Worm (Caenorhabditis elegans) whole organism, L4 larva: ENCODE results near the gene Y82E9BL.5.

ENCODE experiments used
- Y48G9A.11 ChIP-seq: fragments of 200-800 bp; sonication (Bioruptor generic); IDR thresholded peaks from 2 replicates; pipeline ENCODE4 v1.3.6; 2022; ENCODE audit warnings: missing genetic modification reagents, missing genetic modification characterization, missing compliant biosample characterization
- Y75B8A.6 ChIP-seq: fragments of 200-800 bp; sonication (Bioruptor generic); IDR thresholded peaks from 2 replicates; pipeline ENCODE4 v1.3.6; 2022; ENCODE audit warnings: missing genetic modification reagents, missing genetic modification characterization, missing compliant biosample characterization
- ZK546.5 ChIP-seq, 2 experiments: sonication (generic microtip); optimal IDR thresholded peaks; 2 replicates each; lab custom pipeline; 2017; ENCODE audit warnings: missing biosample characterization in 2 of 2, missing genetic modification characterization in 2 of 2
- aha-1 ChIP-seq: fragments of 150-350 bp; peaks from one replicate; lab custom pipeline; 2014; ENCODE audit warnings: missing biosample characterization, missing genetic modification characterization
- aly-2 ChIP-seq: sonication (generic microtip); optimal IDR thresholded peaks from 2 replicates; lab custom pipeline; 2018; ENCODE audit warnings: missing biosample characterization, missing genetic modification characterization
- attf-4 ChIP-seq: sonication (generic microtip); optimal IDR thresholded peaks from 3 replicates; lab custom pipeline; 2017; ENCODE audit warnings: missing biosample characterization, missing genetic modification characterization
- ceh-62 ChIP-seq: sonication (generic microtip); optimal IDR thresholded peaks from 2 replicates; lab custom pipeline; 2017; ENCODE audit warnings: missing biosample characterization, missing genetic modification characterization
- daf-16 ChIP-seq, 3 experiments: sonication (generic microtip); optimal IDR thresholded peaks; 2 replicates each; lab custom pipeline; 2016 to 2017; ENCODE audit warnings: missing genetic modification characterization in 3 of 3, missing genetic modification reagents in 3 of 3, mild to moderate bottlenecking in 2 of 3, missing compliant biosample characterization in 2 of 3, missing biosample characterization in 1 of 3, moderate library complexity in 1 of 3
- dmd-6 ChIP-seq: fragments of 200-800 bp; sonication (Bioruptor generic); IDR thresholded peaks from 2 replicates; pipeline ENCODE4 v1.3.6; 2022; ENCODE audit warnings: missing genetic modification reagents, missing genetic modification characterization, missing compliant biosample characterization
- dpl-1 ChIP-seq: fragments of 150-350 bp; optimal IDR thresholded peaks from 2 replicates; lab custom pipeline; 2014; ENCODE audit warnings: missing biosample characterization, missing genetic modification reagents, missing genetic modification characterization
- fkh-10 ChIP-seq: fragments of 150-350 bp; optimal IDR thresholded peaks from 2 replicates; lab custom pipeline; 2014; ENCODE audit warnings: missing biosample characterization, missing genetic modification reagents, missing genetic modification characterization
- fos-1 ChIP-seq: fragments of 150-350 bp; optimal IDR thresholded peaks from 2 replicates; lab custom pipeline; 2014; ENCODE audit warnings: missing biosample characterization, missing genetic modification characterization
- hif-1 ChIP-seq, 2 experiments: sonication (generic microtip); optimal IDR thresholded peaks; 2 replicates each; lab custom pipeline; 2016 to 2017; ENCODE audit warnings: missing compliant biosample characterization in 2 of 2, missing genetic modification characterization in 2 of 2, missing genetic modification reagents in 2 of 2, missing genotype in 2 of 2, mild to moderate bottlenecking in 1 of 2
- hlh-11 ChIP-seq: fragments of 200-800 bp; sonication (Bioruptor generic); optimal IDR thresholded peaks from 2 replicates; lab custom pipeline; 2018; ENCODE audit warnings: mild to moderate bottlenecking, missing genetic modification characterization, missing compliant biosample characterization
- hmg-1.1 ChIP-seq: fragments of 200-800 bp; sonication (Bioruptor generic); IDR thresholded peaks from 2 replicates; pipeline ENCODE4 v1.3.6; 2022; ENCODE audit warnings: missing genetic modification reagents, missing genetic modification characterization, missing compliant biosample characterization
- jun-1 ChIP-seq: fragments of 150-350 bp; optimal IDR thresholded peaks from 2 replicates; lab custom pipeline; 2014; ENCODE audit warnings: missing biosample characterization, missing genetic modification reagents, missing genetic modification characterization
- lin-29 ChIP-seq: fragments of 200-800 bp; sonication (Bioruptor generic); IDR thresholded peaks from 2 replicates; pipeline ENCODE4 v1.3.6; 2022; ENCODE audit warnings: missing genetic modification reagents, missing genetic modification characterization, missing compliant biosample characterization
- lin-38 ChIP-seq: fragments of 200-800 bp; sonication (Bioruptor generic); IDR thresholded peaks from 2 replicates; pipeline ENCODE4 v1.3.6; 2022; ENCODE audit warnings: missing genetic modification reagents, missing genetic modification characterization, missing compliant biosample characterization
- lsy-2 ChIP-seq, 2 experiments: fragments of 150-350 bp in 1 of 2; sonication (generic microtip) in 1 of 2; optimal IDR thresholded peaks; 2 replicates each; lab custom pipeline; 2014 to 2017; ENCODE audit warnings: missing biosample characterization in 2 of 2, missing genetic modification characterization in 2 of 2
- madf-5 ChIP-seq, 2 experiments: fragments of 200-800 bp; sonication (Bioruptor generic); IDR thresholded peaks; 2 replicates each; pipeline ENCODE4 v1.3.6; 2022; ENCODE audit warnings: missing compliant biosample characterization in 2 of 2, missing genetic modification characterization in 2 of 2
- mdt-29 ChIP-seq: fragments of 200-800 bp; sonication (Bioruptor generic); IDR thresholded peaks from 2 replicates; pipeline ENCODE4 v1.3.6; 2022; ENCODE audit warnings: missing genetic modification reagents, missing genetic modification characterization, missing compliant biosample characterization
- mxl-3 ChIP-seq: fragments of 200-800 bp; sonication (Bioruptor generic); optimal IDR thresholded peaks from 2 replicates; lab custom pipeline; 2018; ENCODE audit warnings: mild to moderate bottlenecking, missing genetic modification characterization, missing compliant biosample characterization
- nhr-10 ChIP-seq: fragments of 150-350 bp; optimal IDR thresholded peaks from 2 replicates; lab custom pipeline; 2014; ENCODE audit warnings: missing biosample characterization, missing genetic modification characterization
- nhr-25 ChIP-seq: sonication (generic microtip); optimal IDR thresholded peaks from 2 replicates; lab custom pipeline; 2017; ENCODE audit warnings: missing genetic modification characterization, mild to moderate bottlenecking, missing compliant biosample characterization, antibody characterized with exemption, moderate library complexity, borderline replicate concordance; ENCODE audit not compliant: insufficient read depth
- nhr-28 ChIP-seq: fragments of 150-350 bp; optimal IDR thresholded peaks from 2 replicates; lab custom pipeline; 2014; ENCODE audit warnings: missing biosample characterization, missing genetic modification characterization
- nhr-41 ChIP-seq: fragments of 200-800 bp; sonication (Bioruptor generic); IDR thresholded peaks from 2 replicates; pipeline ENCODE4 v1.3.6; 2022; ENCODE audit warnings: missing genetic modification reagents, missing genetic modification characterization, missing compliant biosample characterization
- nhr-42 ChIP-seq: fragments of 200-800 bp; sonication (Bioruptor generic); IDR thresholded peaks from 2 replicates; pipeline ENCODE4 v1.3.6; 2022; ENCODE audit warnings: missing genetic modification characterization, missing compliant biosample characterization
- nhr-48 ChIP-seq: sonication (generic microtip); optimal IDR thresholded peaks from 2 replicates; lab custom pipeline; 2016; ENCODE audit warnings: mild to moderate bottlenecking, missing genetic modification characterization, missing compliant biosample characterization
- nhr-6 ChIP-seq: fragments of 150-350 bp; optimal IDR thresholded peaks from 2 replicates; lab custom pipeline; 2014; ENCODE audit warnings: missing biosample characterization, missing genetic modification characterization
- nhr-77 ChIP-seq: fragments of 150-350 bp; optimal IDR thresholded peaks from 2 replicates; lab custom pipeline; 2014; ENCODE audit warnings: missing biosample characterization, missing genetic modification characterization
- php-3 ChIP-seq: fragments of 200-800 bp; sonication (Bioruptor generic); IDR thresholded peaks from 2 replicates; pipeline ENCODE4 v1.3.6; 2022; ENCODE audit warnings: missing genetic modification reagents, missing genetic modification characterization, missing compliant biosample characterization
- pqm-1 ChIP-seq: sonication (generic microtip); optimal IDR thresholded peaks from 2 replicates; lab custom pipeline; 2017; ENCODE audit warnings: missing biosample characterization, missing genetic modification characterization
- saeg-2 ChIP-seq: fragments of 200-800 bp; sonication (Bioruptor generic); IDR thresholded peaks from 2 replicates; pipeline ENCODE4 v1.3.6; 2022; ENCODE audit warnings: missing genetic modification reagents, missing genetic modification characterization, missing compliant biosample characterization
- spr-3 ChIP-seq: fragments of 200-800 bp; sonication (Bioruptor generic); optimal IDR thresholded peaks from 2 replicates; lab custom pipeline; 2018; ENCODE audit warnings: mild to moderate bottlenecking, missing genetic modification characterization, missing compliant biosample characterization
- tag-97 ChIP-seq: fragments of 200-800 bp; sonication (Bioruptor generic); IDR thresholded peaks from 2 replicates; pipeline ENCODE4 v1.3.6; 2022; ENCODE audit warnings: missing genetic modification characterization, missing compliant biosample characterization
- tra-1 ChIP-seq: fragments of 200-800 bp; sonication (Bioruptor generic); IDR thresholded peaks from 2 replicates; pipeline ENCODE4 v1.3.6; 2022; ENCODE audit warnings: missing genetic modification reagents, missing genetic modification characterization, missing compliant biosample characterization
- unc-130 ChIP-seq: sonication (generic microtip); optimal IDR thresholded peaks from 2 replicates; lab custom pipeline; 2016; ENCODE audit warnings: missing genetic modification reagents, missing genetic modification characterization, missing compliant biosample characterization
- unc-62 ChIP-seq, 3 experiments: fragments of 150-350 bp in 1 of 3; sonication (generic microtip); optimal IDR thresholded peaks in 2 of 3; peaks in 1 of 3; 1 replicate in 1 of 3; 2 replicates in 2 of 3; lab custom pipeline; 2014 to 2017; ENCODE audit warnings: missing biosample characterization in 3 of 3, missing genetic modification characterization in 3 of 3, missing genetic modification reagents in 3 of 3, missing genotype in 1 of 3
- zip-11 ChIP-seq: fragments of 200-800 bp; sonication (Bioruptor generic); IDR thresholded peaks from 2 replicates; pipeline ENCODE4 v1.3.6; 2022; ENCODE audit warnings: missing genetic modification characterization, missing compliant biosample characterization

The Y82E9BL.5 gene

ce11 chrIII:1384694-1385093 lies 37.3 kb upstream of the Y82E9BL.5 start:
- no peak for TF ChIP-seq nhr-48 (tag; lab: Kevin White, UChicago)
- TF ChIP-seq pqm-1 (tag; lab: Kevin White, UChicago), result peak; percentile 54
- no peak for TF ChIP-seq unc-62 (GFP tag; optimal IDR thresholded peaks at IDR 0.05 in 1 of 2; lab: Kevin White, UChicago)
- TF ChIP-seq unc-62 (tag; optimal IDR thresholded peaks at IDR 0.05; lab: Kevin White, UChicago), result no peak
- no peak for TF ChIP-seq nhr-10
- TF ChIP-seq dmd-6 (GFP tag; lab: Robert Waterston, UW), result peak; percentile 53
- peak; percentile 50 for TF ChIP-seq nhr-28 (tag; lab: Kevin White, UChicago)
- peak; percentile 22 for TF ChIP-seq hlh-11
- no peak for TF ChIP-seq daf-16 (GFP tag; optimal IDR thresholded peaks at IDR 0.05; lab: Kevin White, UChicago)
- TF ChIP-seq daf-16 (tag; optimal IDR thresholded peaks at IDR 0.05; lab: Kevin White, UChicago), result peak; percentile 39
- no peak for TF ChIP-seq aly-2
- no peak for TF ChIP-seq jun-1 (tag; lab: Kevin White, UChicago)
- no peak for TF ChIP-seq Y75B8A.6 (GFP tag; lab: Robert Waterston, UW)
- no peak for TF ChIP-seq unc-130 (GFP tag; lab: Kevin White, UChicago)
- no peak for TF ChIP-seq lin-29 (GFP tag; lab: Robert Waterston, UW)
- no peak for TF ChIP-seq php-3 (GFP tag; lab: Robert Waterston, UW)
- no peak for TF ChIP-seq zip-11 (GFP tag; lab: Robert Waterston, UW)
- no peak for TF ChIP-seq saeg-2 (GFP tag; lab: Robert Waterston, UW)
- TF ChIP-seq ZK546.5 (tag; optimal IDR thresholded peaks at IDR 0.05; lab: Kevin White, UChicago), result no peak
- no peak for TF ChIP-seq tag-97 (GFP tag; lab: Robert Waterston, UW)
- TF ChIP-seq fkh-10, result no peak
- TF ChIP-seq lin-38, result no peak
- no peak for TF ChIP-seq nhr-6 (tag; lab: Kevin White, UChicago)
- TF ChIP-seq Y48G9A.11, result no peak

- no peak for TF ChIP-seq mdt-29 (GFP tag; lab: Robert Waterston, UW)
- peak; percentile 80 for TF ChIP-seq dmd-6 (GFP tag; lab: Robert Waterston, UW)
- no peak for TF ChIP-seq fkh-10
- TF ChIP-seq hlh-11, result peak; percentile 49
- TF ChIP-seq pqm-1 (tag; lab: Kevin White, UChicago), result peak; percentile 88
- no peak for TF ChIP-seq hmg-1.1
- TF ChIP-seq madf-5 (GFP tag; IDR thresholded peaks at IDR 0.05; lab: Robert Waterston, UW), result no peak
- no peak for TF ChIP-seq mxl-3 (GFP tag; lab: Kevin White, UChicago)
- no peak for TF ChIP-seq nhr-41 (GFP tag; lab: Robert Waterston, UW)
- peak; percentile 94 for TF ChIP-seq nhr-28 (tag; lab: Kevin White, UChicago)
- TF ChIP-seq ZK546.5 (tag; optimal IDR thresholded peaks at IDR 0.05; lab: Kevin White, UChicago), result no peak
- TF ChIP-seq spr-3 (GFP tag; lab: Kevin White, UChicago), result no peak
- TF ChIP-seq lsy-2 (tag; optimal IDR thresholded peaks at IDR 0.05; lab: Kevin White, UChicago), result no peak
- TF ChIP-seq daf-16 (GFP tag; optimal IDR thresholded peaks at IDR 0.05; lab: Kevin White, UChicago), result no peak
- TF ChIP-seq daf-16 (tag; optimal IDR thresholded peaks at IDR 0.05; lab: Kevin White, UChicago), result peak; percentile 43
- TF ChIP-seq dpl-1 (GFP tag; lab: Kevin White, UChicago), result no peak
- TF ChIP-seq attf-4 (tag; lab: Kevin White, UChicago), result no peak
- no peak for TF ChIP-seq nhr-42
- no peak for TF ChIP-seq tra-1 (GFP tag; lab: Robert Waterston, UW)
- TF ChIP-seq hif-1 (tag; optimal IDR thresholded peaks at IDR 0.05; lab: Kevin White, UChicago), result no peak
- no peak for TF ChIP-seq ceh-62 (tag; lab: Kevin White, UChicago)
- no peak for TF ChIP-seq tag-97 (GFP tag; lab: Robert Waterston, UW)
- TF ChIP-seq fos-1 (tag; lab: Kevin White, UChicago), result no peak
- TF ChIP-seq nhr-77 (tag; lab: Kevin White, UChicago), result peak; percentile 32
- TF ChIP-seq, all 104 proteins: peak for 6
Measured at ce11 chrIII:1384092-1384491, 36.7 kb upstream of the Y82E9BL.5 start, which contains the start of the genes fbxa-138 and Y82E9BR.5. Gene fbxa-138 (minus strand): TSS chrIII:1384252. Gene Y82E9BR.5 (plus strand): TSS chrIII:1384370.

- peak; percentile 90 for TF ChIP-seq aha-1 (tag; lab: Kevin White, UChicago)
- TF ChIP-seq nhr-25 (tag; lab: Kevin White, UChicago), result no peak
Measured at ce11 chrIII:1383483-1383882, 36.0 kb upstream of the Y82E9BL.5 start.
